Worm (Caenorhabditis elegans): ENCODE data around the gene Y53G8B.2.

The Y53G8B.2 gene

ce11 chrIII:3104536-3104935, 781 bp upstream of the Y53G8B.2 start:
- no peak for TF ChIP-seq ceh-24 (tag; optimal IDR thresholded peaks at IDR 0.05)
- peak; percentile 97 for TF ChIP-seq ceh-30 (tag; optimal IDR thresholded peaks at IDR 0.05)

- TF ChIP-seq zip-5 (tag; optimal IDR thresholded peaks at IDR 0.05) (no peak), pha-2 (tag; optimal IDR thresholded peaks at IDR 0.05) (no peak), pha-4 (tag; optimal IDR thresholded peaks at IDR 0.05) (no peak), T23F11.4 (GFP tag; optimal IDR thresholded peaks at IDR 0.05) (no peak), ceh-9 (tag; optimal IDR thresholded peaks at IDR 0.05) (no peak), ama-1 (optimal IDR thresholded peaks at IDR 0.05) (no peak), nhr-11 (tag; optimal IDR thresholded peaks at IDR 0.05) (no peak)
Measured at ce11 chrIII:3100593-3101270, 3.0 kb downstream of the Y53G8B.2 start.

ce11 chrIII:3100124-3100523, 3.6 kb downstream of the Y53G8B.2 start:
- no peak for TF ChIP-seq pha-4 (tag; optimal IDR thresholded peaks at IDR 0.05)
- TF ChIP-seq T23F11.4 (GFP tag; optimal IDR thresholded peaks at IDR 0.05), result no peak
- TF ChIP-seq hlh-8 (tag; optimal IDR thresholded peaks at IDR 0.05), result no peak
- no peak for TF ChIP-seq Y22D7AL.16 (tag; optimal IDR thresholded peaks at IDR 0.05)
- TF ChIP-seq ahr-1 (tag; optimal IDR thresholded peaks at IDR 0.05), result no peak
- no peak for TF ChIP-seq elt-2 (tag; optimal IDR thresholded peaks at IDR 0.05)
- no peak for TF ChIP-seq hlh-30 (tag; optimal IDR thresholded peaks at IDR 0.05; ENCODE audit: insufficient read depth)
- TF ChIP-seq tbx-7 (tag; optimal IDR thresholded peaks at IDR 0.05), result no peak
- no peak for TF ChIP-seq ceh-6 (GFP tag; optimal IDR thresholded peaks at IDR 0.05)
- TF ChIP-seq ttx-3 (tag; optimal IDR thresholded peaks at IDR 0.05), result no peak
- no peak for TF ChIP-seq nhr-11 (tag; optimal IDR thresholded peaks at IDR 0.05)
- TF ChIP-seq fax-1 (tag; optimal IDR thresholded peaks at IDR 0.05), result no peak
- no peak for TF ChIP-seq ceh-14 (tag; optimal IDR thresholded peaks at IDR 0.05)
- no peak for TF ChIP-seq dve-1 (tag; optimal IDR thresholded peaks at IDR 0.05)
- TF ChIP-seq odd-2 (tag; optimal IDR thresholded peaks at IDR 0.05), result no peak

ce11 chrIII:3099407-3099806, 4.3 kb downstream of the Y53G8B.2 start:
- no peak for TF ChIP-seq ceh-14 (tag; optimal IDR thresholded peaks at IDR 0.05)
- TF ChIP-seq odd-2 (tag; optimal IDR thresholded peaks at IDR 0.05), result no peak
- TF ChIP-seq hlh-13 (GFP tag; optimal IDR thresholded peaks at IDR 0.05), result no peak
- TF ChIP-seq F13H6.1 (tag; optimal IDR thresholded peaks at IDR 0.05), result no peak

ce11 chrIII:3096091-3096490, 7.7 kb downstream of the Y53G8B.2 start:
- TF ChIP-seq ceh-6 (GFP tag; optimal IDR thresholded peaks at IDR 0.05) (no peak), ahr-1 (tag; optimal IDR thresholded peaks at IDR 0.05) (no peak), dve-1 (tag; optimal IDR thresholded peaks at IDR 0.05) (no peak), unc-55 (GFP tag; optimal IDR thresholded peaks at IDR 0.05) (no peak), sdc-2 (tag; optimal IDR thresholded peaks at IDR 0.05) (no peak), ceh-48 (tag; optimal IDR thresholded peaks at IDR 0.05) (no peak), syd-9 (tag; optimal IDR thresholded peaks at IDR 0.05) (no peak), elt-2 (tag; optimal IDR thresholded peaks at IDR 0.05) (no peak), elt-4 (tag; optimal IDR thresholded peaks at IDR 0.05) (no peak), ttx-3 (tag; optimal IDR thresholded peaks at IDR 0.05) (no peak), ztf-16 (tag; optimal IDR thresholded peaks at IDR 0.05) (no peak), pha-2 (tag; optimal IDR thresholded peaks at IDR 0.05) (no peak), fax-1 (tag; optimal IDR thresholded peaks at IDR 0.05) (no peak), rnt-1 (tag; optimal IDR thresholded peaks at IDR 0.05) (no peak), lin-11 (tag; optimal IDR thresholded peaks at IDR 0.05) (no peak), ceh-18 (tag; optimal IDR thresholded peaks at IDR 0.05) (no peak), ceh-30 (tag; optimal IDR thresholded peaks at IDR 0.05) (no peak), hlh-15 (tag; optimal IDR thresholded peaks at IDR 0.05) (no peak), ceh-34 (tag; optimal IDR thresholded peaks at IDR 0.05) (no peak)

Data from whole organism, late embryonic.